Worm (Caenorhabditis elegans) whole organism, L2 larva: Measurements from ENCODE around the gene K02E11.3.

Source experiments
- F13H6.1 ChIP-seq: sonication (generic microtip); optimal IDR thresholded peaks from 2 replicates; lab custom pipeline; 2016; ENCODE audit warnings: missing genetic modification characterization, missing compliant biosample characterization
- elt-3 ChIP-seq: sonication (generic microtip); optimal IDR thresholded peaks from 2 replicates; lab custom pipeline; 2017; ENCODE audit warnings: missing biosample characterization, missing genetic modification characterization
- lin-13 ChIP-seq: fragments of 150-350 bp; optimal IDR thresholded peaks from 2 replicates; lab custom pipeline; 2014; ENCODE audit warnings: missing biosample characterization, missing genetic modification reagents, missing genetic modification characterization
- lin-39 ChIP-seq: fragments of 150-350 bp; optimal IDR thresholded peaks from 2 replicates; lab custom pipeline; 2014; ENCODE audit warnings: missing biosample characterization, missing genetic modification reagents, missing genetic modification characterization
- mab-5 ChIP-seq: fragments of 150-350 bp; optimal IDR thresholded peaks from 2 replicates; lab custom pipeline; 2014; ENCODE audit warnings: missing biosample characterization, missing genetic modification characterization
- nhr-12 ChIP-seq: fragments of 150-350 bp; optimal IDR thresholded peaks from 2 replicates; lab custom pipeline; 2014; ENCODE audit warnings: missing biosample characterization, missing genetic modification characterization
- nhr-237 ChIP-seq: fragments of 150-350 bp; optimal IDR thresholded peaks from 2 replicates; lab custom pipeline; 2014; ENCODE audit warnings: missing biosample characterization, missing genetic modification characterization
- nhr-77 ChIP-seq: fragments of 150-350 bp; optimal IDR thresholded peaks from 2 replicates; lab custom pipeline; 2014; ENCODE audit warnings: missing biosample characterization, missing genetic modification characterization
- unc-62 ChIP-seq: fragments of 150-350 bp; optimal IDR thresholded peaks from 2 replicates; lab custom pipeline; 2014; ENCODE audit warnings: missing biosample characterization, missing genetic modification reagents, missing genetic modification characterization

ce11 chrV:14268616-14269015 is 22.0 kb upstream of the K02E11.3 start, which contains the start of gene F40G12.4:
- TF ChIP-seq nhr-77 (no peak), elt-3 (tag; lab: Kevin White, UChicago) (no peak), unc-62 (GFP tag; lab: Kevin White, UChicago) (no peak), nhr-12 (tag; lab: Kevin White, UChicago) (no peak), mab-5 (no peak), lin-39 (no peak), nhr-237 (no peak), lin-13 (GFP tag; lab: Kevin White, UChicago) (no peak), F13H6.1 (tag; lab: Kevin White, UChicago) (no peak)
